Worm (Caenorhabditis elegans) whole organism, young adult: ENCODE measurements around the gene srh-100.

Experiments used
- B0261.1 ChIP-seq: sonication (generic microtip); optimal IDR thresholded peaks from 2 replicates; lab custom pipeline; 2016; ENCODE audit warnings: mild to moderate bottlenecking, missing genetic modification characterization, moderate library complexity, missing compliant biosample characterization
- ceh-40 ChIP-seq: fragments of 200-800 bp; sonication (Bioruptor generic); IDR thresholded peaks from 2 replicates; pipeline ENCODE4 v1.3.6; 2022; ENCODE audit warnings: missing genetic modification characterization, missing compliant biosample characterization
- dpl-1 ChIP-seq: fragments of 150-350 bp; optimal IDR thresholded peaks from 2 replicates; lab custom pipeline; 2014; ENCODE audit warnings: missing biosample characterization, missing genetic modification reagents, missing genetic modification characterization
- ets-4 ChIP-seq: fragments of 200-800 bp; sonication (Bioruptor generic); optimal IDR thresholded peaks from 2 replicates; lab custom pipeline; 2018; ENCODE audit warnings: mild to moderate bottlenecking, missing genetic modification characterization, missing compliant biosample characterization
- gei-17 ChIP-seq: fragments of 200-800 bp; sonication (Bioruptor generic); optimal IDR thresholded peaks from 2 replicates; lab custom pipeline; 2018; ENCODE audit warnings: mild to moderate bottlenecking, missing genetic modification characterization, missing compliant biosample characterization
- him-1 ChIP-seq: sonication (generic microtip); optimal IDR thresholded peaks from 2 replicates; lab custom pipeline; 2016; ENCODE audit warnings: missing genotype, missing genetic modification reagents, missing genetic modification characterization, missing compliant biosample characterization
- hlh-12 ChIP-seq: sonication (generic microtip); optimal IDR thresholded peaks from 2 replicates; lab custom pipeline; 2016; ENCODE audit warnings: missing genetic modification characterization, missing compliant biosample characterization
- lag-1 ChIP-seq: fragments of 200-800 bp; sonication (Bioruptor generic); IDR thresholded peaks from 2 replicates; pipeline ENCODE4 v1.3.6; 2022; ENCODE audit warnings: missing genetic modification reagents, missing genetic modification characterization, missing compliant biosample characterization
- lin-40 ChIP-seq: sonication (generic microtip); optimal IDR thresholded peaks from 2 replicates; lab custom pipeline; 2016; ENCODE audit warnings: missing genetic modification characterization, mild to moderate bottlenecking, missing compliant biosample characterization, missing genotype, missing genetic modification reagents
- pbrm-1 ChIP-seq: fragments of 200-800 bp; sonication (Bioruptor generic); IDR thresholded peaks from 2 replicates; pipeline ENCODE4 v1.3.6; 2022; ENCODE audit warnings: missing genetic modification reagents, missing genetic modification characterization, missing compliant biosample characterization
- rcor-1 ChIP-seq: fragments of 200-800 bp; sonication (Bioruptor generic); IDR thresholded peaks from 2 replicates; pipeline ENCODE4 v1.3.6; 2022; ENCODE audit warnings: missing genetic modification reagents, missing genetic modification characterization, missing compliant biosample characterization
- sptf-2 ChIP-seq: fragments of 200-800 bp; sonication (Bioruptor generic); optimal IDR thresholded peaks from 2 replicates; lab custom pipeline; 2018; ENCODE audit warnings: mild to moderate bottlenecking, missing genetic modification characterization, missing compliant biosample characterization

- TF ChIP-seq rcor-1 (GFP tag; lab: Robert Waterston, UW) (no peak), gei-17 (GFP tag; lab: Kevin White, UChicago) (no peak), dpl-1 (GFP tag; lab: Kevin White, UChicago) (no peak), lag-1 (GFP tag; lab: Robert Waterston, UW) (no peak), him-1 (tag; lab: Kevin White, UChicago) (no peak), ets-4 (GFP tag; lab: Kevin White, UChicago) (no peak), ceh-40 (GFP tag; lab: Robert Waterston, UW) (no peak), sptf-2 (GFP tag; lab: Kevin White, UChicago) (no peak), B0261.1 (tag; lab: Kevin White, UChicago) (no peak), lin-40 (tag; lab: Kevin White, UChicago) (no peak), hlh-12 (tag; lab: Kevin White, UChicago) (no peak), pbrm-1 (GFP tag; lab: Robert Waterston, UW) (no peak)
Measured at ce11 chrII:3750685-3751084, 36.2 kb upstream of the srh-100 start, which contains the start of gene fbxb-91.
